Fruit fly (Drosophila melanogaster) whole organism, embryonic: ENCODE results near the gene CstF64.
A peak's percentile ranks its signal among the peaks of the same experiment; 100 is the strongest.

Experiments
- Abd-B ChIP-seq: fragments of 200-800 bp; sonication (Bioruptor generic); optimal IDR thresholded peaks from 2 replicates; lab custom pipeline; 2018; ENCODE audit warnings: missing biosample characterization, mild to moderate bottlenecking, missing genetic modification characterization, moderate library complexity
- Atf3 ChIP-seq: fragments of 200-800 bp; sonication (Bioruptor generic); optimal IDR thresholded peaks from 3 replicates; lab custom pipeline; 2016; ENCODE audit warnings: missing biosample characterization, missing genetic modification characterization
- Awh ChIP-seq: fragments of 200-800 bp; sonication (Bioruptor generic); IDR thresholded peaks from 2 replicates; pipeline ENCODE4, ENCODE4 v1.3.6; 2022; ENCODE audit warnings: missing biosample characterization, missing genetic modification characterization
- B-H2 ChIP-seq: fragments of 200-800 bp; sonication (Bioruptor generic); optimal IDR thresholded peaks from 2 replicates; lab custom pipeline; 2018; ENCODE audit warnings: missing biosample characterization, mild to moderate bottlenecking, missing genetic modification characterization
- CG10267 ChIP-seq: fragments of 200-800 bp; sonication (Bioruptor generic); optimal IDR thresholded peaks from 2 replicates; lab custom pipeline; 2018; ENCODE audit warnings: missing biosample characterization, mild to moderate bottlenecking, missing genetic modification characterization, moderate library complexity
- CG10959 ChIP-seq: fragments of 200-800 bp; sonication (Bioruptor generic); IDR thresholded peaks from 2 replicates; pipeline ENCODE4 v1.3.6; 2022; ENCODE audit warnings: missing biosample characterization, missing genetic modification characterization
- CG11696 ChIP-seq: fragments of 200-800 bp; sonication (Bioruptor generic); IDR thresholded peaks from 2 replicates; pipeline ENCODE4 v1.3.6; 2022; ENCODE audit warnings: missing biosample characterization, missing genetic modification characterization
- CG12236 ChIP-seq: fragments of 200-800 bp; sonication (Bioruptor generic); optimal IDR thresholded peaks from 2 replicates; lab custom pipeline; 2016; ENCODE audit warnings: missing biosample characterization, missing genetic modification characterization
- CG12769 ChIP-seq: fragments of 200-800 bp; sonication (Bioruptor generic); optimal IDR thresholded peaks from 2 replicates; lab custom pipeline; 2019; ENCODE audit warnings: missing biosample characterization, mild to moderate bottlenecking, missing genetic modification characterization, moderate library complexity
- CG15011 ChIP-seq: fragments of 200-800 bp; sonication (Bioruptor generic); optimal IDR thresholded peaks from 3 replicates; lab custom pipeline; 2018; ENCODE audit warnings: missing biosample characterization, mild to moderate bottlenecking, missing genetic modification characterization
- CG18599 ChIP-seq: fragments of 200-800 bp; sonication (Bioruptor generic); optimal IDR thresholded peaks from 3 replicates; lab custom pipeline; 2017; ENCODE audit warnings: missing biosample characterization, missing genetic modification characterization, mild to moderate bottlenecking, moderate library complexity, missing genetic modification reagents
- CG2875 ChIP-seq: fragments of 200-800 bp; sonication (Bioruptor generic); optimal IDR thresholded peaks from 2 replicates; lab custom pipeline; 2017; ENCODE audit warnings: missing biosample characterization, mild to moderate bottlenecking, missing genetic modification characterization, missing genetic modification reagents
- CG31365 ChIP-seq: fragments of 200-800 bp; sonication (Bioruptor generic); optimal IDR thresholded peaks from 2 replicates; lab custom pipeline; 2018; ENCODE audit warnings: missing biosample characterization, mild to moderate bottlenecking, missing genetic modification characterization
- CG3407 ChIP-seq: fragments of 200-800 bp; sonication (Bioruptor generic); optimal IDR thresholded peaks from 2 replicates; lab custom pipeline; 2018; ENCODE audit warnings: missing biosample characterization, mild to moderate bottlenecking, missing genetic modification characterization
- CG34376 ChIP-seq: fragments of 200-800 bp; sonication (Bioruptor generic); optimal IDR thresholded peaks from 2 replicates; lab custom pipeline; 2018; ENCODE audit warnings: missing biosample characterization, mild to moderate bottlenecking, missing genetic modification characterization
- CG6254 ChIP-seq: fragments of 200-800 bp; sonication (Bioruptor generic); optimal IDR thresholded peaks from 3 replicates; lab custom pipeline; 2017; ENCODE audit warnings: mild to moderate bottlenecking, missing biosample characterization, missing genetic modification reagents, missing genetic modification characterization
- CG8290 ChIP-seq, 3 experiments: fragments of 200-800 bp; sonication (Bioruptor generic); optimal IDR thresholded peaks; 2 replicates each; lab custom pipeline; 2016 to 2019; ENCODE audit warnings: missing biosample characterization in 3 of 3, missing genetic modification characterization in 3 of 3, mild to moderate bottlenecking in 2 of 3, moderate library complexity in 1 of 3
- Camta ChIP-seq: fragments of 200-800 bp; sonication (Bioruptor generic); optimal IDR thresholded peaks from 2 replicates; lab custom pipeline; 2016; ENCODE audit warnings: missing biosample characterization, missing genetic modification characterization
- D ChIP-seq, 2 experiments: fragments of 200-800 bp in 1 of 2; fragments of >200 bp in 1 of 2; sonication (Bioruptor generic) in 1 of 2; optimal IDR thresholded peaks; 2 replicates in 1 of 2; 3 replicates in 1 of 2; lab custom pipeline; 2017; ENCODE audit warnings: mild to moderate bottlenecking in 1 of 2, missing biosample characterization in 1 of 2, missing genetic modification characterization in 1 of 2, missing genetic modification reagents in 1 of 2
- Dll ChIP-seq: fragments of 200-800 bp; sonication (Bioruptor generic); IDR thresholded peaks from 4 replicates; pipeline ENCODE4 v1.3.6; 2022; ENCODE audit warnings: missing biosample characterization, missing genetic modification characterization; ENCODE audit not compliant: partially characterized antibody
- H15 ChIP-seq: fragments of 200-800 bp; sonication (Bioruptor generic); IDR thresholded peaks from 3 replicates; pipeline ENCODE4 v1.3.6; 2022; ENCODE audit warnings: missing biosample characterization, missing genetic modification characterization
- HmgD ChIP-seq: fragments of 200-800 bp; sonication (Bioruptor generic); optimal IDR thresholded peaks from 3 replicates; lab custom pipeline; 2016; ENCODE audit warnings: missing biosample characterization, missing genetic modification characterization
- HmgZ ChIP-seq: fragments of 200-800 bp; sonication (Bioruptor generic); optimal IDR thresholded peaks from 2 replicates; lab custom pipeline; 2018; ENCODE audit warnings: missing biosample characterization, mild to moderate bottlenecking, missing genetic modification characterization
- Med ChIP-seq: fragments of 200-800 bp; sonication (Bioruptor generic); peaks from one replicate; lab custom pipeline; 2016; ENCODE audit warnings: missing biosample characterization, missing genetic modification characterization, mild to moderate bottlenecking, inconsistent platforms, moderate library complexity
- NK7.1 ChIP-seq: fragments of 200-800 bp; sonication (Bioruptor generic); optimal IDR thresholded peaks from 3 replicates; lab custom pipeline; 2016; ENCODE audit warnings: missing biosample characterization, missing genetic modification characterization
- Scr ChIP-seq: fragments of 200-800 bp; sonication (Bioruptor generic); IDR thresholded peaks from 2 replicates; pipeline ENCODE4 v1.3.6; 2022; ENCODE audit warnings: missing biosample characterization, missing genetic modification characterization; ENCODE audit not compliant: partially characterized antibody
- Sry-β ChIP-seq: fragments of 200-800 bp; sonication (Bioruptor generic); optimal IDR thresholded peaks from 2 replicates; lab custom pipeline; 2018; ENCODE audit warnings: missing biosample characterization, mild to moderate bottlenecking, missing genetic modification characterization, moderate library complexity
- Sry-δ ChIP-seq: fragments of 200-800 bp; sonication (Bioruptor generic); optimal IDR thresholded peaks from 2 replicates; lab custom pipeline; 2016; ENCODE audit warnings: missing biosample characterization, missing genetic modification characterization
- Tbp ChIP-seq: fragments of >200 bp; optimal IDR thresholded peaks from 2 replicates; lab custom pipeline; 2018; ENCODE audit warnings: missing biosample characterization, missing genetic modification characterization
- bab2 ChIP-seq: fragments of 200-800 bp; sonication (Bioruptor generic); optimal IDR thresholded peaks from 2 replicates; lab custom pipeline; 2016; ENCODE audit warnings: missing biosample characterization, missing genetic modification characterization
- btn ChIP-seq: fragments of 200-800 bp; sonication (Bioruptor generic); optimal IDR thresholded peaks from 2 replicates; lab custom pipeline; 2016; ENCODE audit warnings: missing biosample characterization, missing genetic modification characterization
- cwo ChIP-seq: fragments of 200-800 bp; sonication (Bioruptor generic); optimal IDR thresholded peaks from 3 replicates; lab custom pipeline; 2017; ENCODE audit warnings: missing biosample characterization, missing genetic modification characterization, mild to moderate bottlenecking, moderate library complexity, missing genetic modification reagents
- dm ChIP-seq: fragments of 200-800 bp; sonication (Bioruptor generic); optimal IDR thresholded peaks from 3 replicates; lab custom pipeline; 2016; ENCODE audit warnings: missing biosample characterization, missing genetic modification characterization
- exex ChIP-seq: fragments of 200-800 bp; sonication (Bioruptor generic); optimal IDR thresholded peaks from 4 replicates; lab custom pipeline; 2018; ENCODE audit warnings: missing biosample characterization, mild to moderate bottlenecking, missing genetic modification characterization, moderate library complexity
- grau ChIP-seq: fragments of 200-800 bp; optimal IDR thresholded peaks from 3 replicates; lab custom pipeline; 2019; ENCODE audit warnings: missing biosample characterization, mild to moderate bottlenecking, missing genetic modification characterization, moderate library complexity
- lab ChIP-seq: fragments of 200-800 bp; sonication (Bioruptor generic); optimal IDR thresholded peaks from 3 replicates; lab custom pipeline; 2017; ENCODE audit warnings: missing biosample characterization, missing genetic modification characterization, mild to moderate bottlenecking, moderate library complexity, missing genetic modification reagents
- oc ChIP-seq: fragments of 200-800 bp; sonication (Bioruptor generic); optimal IDR thresholded peaks from 2 replicates; lab custom pipeline; 2018; ENCODE audit warnings: missing biosample characterization, mild to moderate bottlenecking, missing genetic modification characterization, moderate library complexity
- odd ChIP-seq: fragments of 200-800 bp; sonication (Bioruptor generic); optimal IDR thresholded peaks from 2 replicates; lab custom pipeline; 2017; ENCODE audit warnings: missing biosample characterization, mild to moderate bottlenecking, missing genetic modification characterization
- org-1 ChIP-seq: fragments of 200-800 bp; sonication (Bioruptor generic); optimal IDR thresholded peaks from 2 replicates; lab custom pipeline; 2017; ENCODE audit warnings: missing biosample characterization, missing genetic modification characterization
- run ChIP-seq: fragments of 200-800 bp; sonication (Bioruptor generic); optimal IDR thresholded peaks from 3 replicates; lab custom pipeline; 2018; ENCODE audit warnings: missing biosample characterization, mild to moderate bottlenecking, missing genetic modification characterization
- sna ChIP-seq: fragments of 200-800 bp; sonication (Bioruptor generic); IDR thresholded peaks from 2 replicates; pipeline ENCODE4 v1.3.6; 2022; ENCODE audit warnings: missing biosample characterization, missing genetic modification characterization; ENCODE audit not compliant: partially characterized antibody
- so ChIP-seq: fragments of 200-800 bp; sonication (Bioruptor generic); IDR thresholded peaks from 3 replicates; pipeline ENCODE4 v1.3.6; 2022; ENCODE audit warnings: missing biosample characterization, missing genetic modification characterization
- sug ChIP-seq: fragments of 200-800 bp; optimal IDR thresholded peaks from 2 replicates; lab custom pipeline; 2019; ENCODE audit warnings: missing biosample characterization, mild to moderate bottlenecking, missing genetic modification characterization, moderate library complexity
- trem ChIP-seq: fragments of 200-800 bp; optimal IDR thresholded peaks from 3 replicates; lab custom pipeline; 2019; ENCODE audit warnings: missing biosample characterization, mild to moderate bottlenecking, missing genetic modification characterization, moderate library complexity
- vvl ChIP-seq: fragments of 200-800 bp; sonication (Bioruptor generic); IDR thresholded peaks from 2 replicates; pipeline ENCODE4 v1.3.6; 2022; ENCODE audit warnings: missing biosample characterization, missing genetic modification characterization
- z ChIP-seq: fragments of 200-800 bp; sonication (Bioruptor generic); IDR thresholded peaks from 3 replicates; pipeline ENCODE4 v1.3.6; 2022; ENCODE audit warnings: missing biosample characterization, missing genetic modification characterization
- zf30C ChIP-seq: fragments of 200-800 bp; sonication (Bioruptor generic); optimal IDR thresholded peaks from 3 replicates; lab custom pipeline; 2018; ENCODE audit warnings: missing biosample characterization, mild to moderate bottlenecking, missing genetic modification characterization
- zfh1 ChIP-seq: fragments of 200-800 bp; sonication (Bioruptor generic); IDR thresholded peaks from 3 replicates; pipeline ENCODE4 v1.3.6; 2022; ENCODE audit warnings: missing biosample characterization, missing genetic modification characterization

The CstF64 gene

dm6 chr3R:18670441-18671111 lies 11.2 kb downstream of the CstF64 start (continued):
- TF ChIP-seq H15 (GFP tag; lab: Robert Waterston, UW) (no peak), Scr (no peak), CG18599 (GFP tag; lab: Kevin White, UChicago) (peak; percentile 20), bab2 (peak; percentile 64), run (peak; percentile 33), Atf3 (no peak), grau (tag; lab: Kevin White, UChicago) (peak; percentile 93), cwo (GFP tag; lab: Kevin White, UChicago) (peak; percentile 32), CG2875 (GFP tag; lab: Kevin White, UChicago) (no peak), dm (GFP tag; lab: Kevin White, UChicago) (no peak), Abd-B (GFP tag; lab: Kevin White, UChicago) (peak; percentile 53), org-1 (GFP tag; lab: Kevin White, UChicago) (peak; percentile 30), CG6254 (no peak), CG10267 (tag; lab: Kevin White, UChicago) (no peak), CG12236 (no peak), sna (GFP tag; lab: Robert Waterston, UW) (no peak), trem (tag; lab: Kevin White, UChicago) (peak; percentile 7), Awh (GFP tag; lab: Robert Waterston, UW) (peak; percentile 27; the same call in 1 of the 2 replicates), CG12769 (no peak), zfh1 (GFP tag; lab: Robert Waterston, UW) (peak; percentile 40; the same call in 1 of the 3 replicates), btn (GFP tag; lab: Kevin White, UChicago) (no peak), CG11696 (GFP tag; lab: Robert Waterston, UW) (no peak), Sry-β (no peak), HmgD (GFP tag; lab: Kevin White, UChicago) (no peak), Dll (GFP tag; lab: Robert Waterston, UW) (0 out of 4 replicates have a peak, but pooled peaks have one; percentile 31)

dm6 chr3R:18671112-18671729 lies 11.8 kb downstream of the CstF64 start, which contains the start of gene CG31230:
Gene CG31230 (plus strand): TSS chr3R:18671679.
- TF ChIP-seq HmgZ (tag; lab: Kevin White, UChicago) (peak; percentile 41), Camta (GFP tag; lab: Kevin White, UChicago) (no peak), NK7.1 (GFP tag; lab: Kevin White, UChicago) (no peak), Med (GFP tag; lab: Kevin White, UChicago) (peak; percentile 39), oc (no peak), B-H2 (GFP tag; lab: Kevin White, UChicago) (peak; percentile 1), CG15011 (GFP tag; lab: Kevin White, UChicago) (no peak), zf30C (no peak), z (0 out of 3 replicates have a peak, but pooled peaks have one; percentile 6), vvl (no peak), CG10959 (GFP tag; lab: Robert Waterston, UW) (no peak), CG8290 (GFP tag; optimal IDR thresholded peaks at IDR 0.05; lab: Kevin White, UChicago) (no peak), CG8290 (tag; optimal IDR thresholded peaks at IDR 0.05; lab: Kevin White, UChicago) (no peak), lab (GFP tag; lab: Kevin White, UChicago) (peak; percentile 29), sug (tag; lab: Kevin White, UChicago) (peak; percentile 16), so (no peak), Tbp (no peak), exex (tag; lab: Kevin White, UChicago) (peak; percentile 62), CG34376 (peak; percentile 11), CG3407 (GFP tag; lab: Kevin White, UChicago) (no peak), odd (GFP tag; lab: Kevin White, UChicago) (no peak), Sry-δ (GFP tag; lab: Kevin White, UChicago) (no peak), CG31365 (tag; lab: Kevin White, UChicago) (peak; percentile 2), D (optimal IDR thresholded peaks at IDR 0.05; lab: Kevin White, UChicago) (no peak), D (GFP tag; optimal IDR thresholded peaks at IDR 0.05; lab: Kevin White, UChicago) (no peak), bab2 (no peak)
